Worm (Caenorhabditis elegans): Measurements from ENCODE around the gene fbxa-108.

DNA sequence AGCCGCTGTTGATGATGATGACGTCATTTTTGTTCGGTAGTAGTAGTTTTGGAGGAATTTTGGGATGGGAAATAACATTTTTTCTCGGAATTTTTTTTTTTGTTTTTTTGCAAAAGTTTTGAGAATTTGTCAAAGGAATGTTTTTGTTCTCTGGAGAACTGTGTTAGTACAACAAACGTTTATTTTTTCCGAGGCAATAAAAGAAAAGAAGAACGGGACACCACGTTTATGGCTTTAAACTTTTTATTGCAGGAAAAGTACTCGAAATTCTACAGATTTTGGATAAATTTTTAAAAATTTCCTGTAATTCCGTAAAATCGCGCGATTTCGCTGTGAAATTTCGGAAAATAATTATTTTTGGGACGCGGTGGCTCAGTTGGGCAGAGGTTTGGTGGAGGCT lies 31.7 kb upstream of the fbxa-108 start, which contains the start of gene F59A1.13:
- TF ChIP-seq ceh-22 (tag; optimal IDR thresholded peaks at IDR 0.05): no peak
- no peak for TF ChIP-seq rnt-1 (tag; optimal IDR thresholded peaks at IDR 0.05)
- TF ChIP-seq C08G9.2 (tag; optimal IDR thresholded peaks at IDR 0.05): no peak
- no peak for TF ChIP-seq nhr-11 (tag; optimal IDR thresholded peaks at IDR 0.05)

Measured in whole organism, late embryonic.